Worm (Caenorhabditis elegans) whole organism, L4 larva: ENCODE results near the gene T16G12.1.
A peak's percentile ranks its signal among the peaks of the same experiment; 100 is the strongest.

Experiments
- F37D6.2 ChIP-seq: sonication (generic microtip); optimal IDR thresholded peaks from 2 replicates; lab custom pipeline; 2016; ENCODE audit warnings: mild to moderate bottlenecking, missing genetic modification characterization, missing compliant biosample characterization
- F49E8.2 ChIP-seq: sonication (generic microtip); optimal IDR thresholded peaks from 2 replicates; lab custom pipeline; 2016; ENCODE audit warnings: missing compliant biosample characterization, mild to moderate bottlenecking, missing genetic modification characterization, borderline replicate concordance
- R02D3.7 ChIP-seq: fragments of 150-350 bp; sonication (generic microtip); optimal IDR thresholded peaks from 3 replicates; lab custom pipeline; 2014; ENCODE audit warnings: missing biosample characterization, missing genetic modification characterization
- T20F7.1 ChIP-seq: fragments of 200-800 bp; sonication (Bioruptor generic); optimal IDR thresholded peaks from 2 replicates; lab custom pipeline; 2018; ENCODE audit warnings: mild to moderate bottlenecking, missing genetic modification characterization, missing compliant biosample characterization
- Y105C5A.15 ChIP-seq: fragments of 200-800 bp; sonication (Bioruptor generic); IDR thresholded peaks from 2 replicates; pipeline ENCODE4 v1.3.6; 2022; ENCODE audit warnings: missing genetic modification characterization, missing compliant biosample characterization
- ZK546.5 ChIP-seq, 2 experiments: sonication (generic microtip); optimal IDR thresholded peaks; 2 replicates each; lab custom pipeline; 2017; ENCODE audit warnings: missing biosample characterization in 2 of 2, missing genetic modification characterization in 2 of 2
- aha-1 ChIP-seq: fragments of 150-350 bp; peaks from one replicate; lab custom pipeline; 2014; ENCODE audit warnings: missing biosample characterization, missing genetic modification characterization
- attf-4 ChIP-seq: sonication (generic microtip); optimal IDR thresholded peaks from 3 replicates; lab custom pipeline; 2017; ENCODE audit warnings: missing biosample characterization, missing genetic modification characterization
- ceh-20 ChIP-seq: fragments of 200-800 bp; sonication (Bioruptor generic); IDR thresholded peaks from 2 replicates; pipeline ENCODE4 v1.3.6; 2022; ENCODE audit warnings: missing genetic modification reagents, missing genetic modification characterization, missing compliant biosample characterization
- ceh-32 ChIP-seq: sonication (generic microtip); optimal IDR thresholded peaks from 2 replicates; lab custom pipeline; 2016; ENCODE audit warnings: mild to moderate bottlenecking, missing genetic modification characterization, missing compliant biosample characterization; ENCODE audit not compliant: poor library complexity
- cey-2 ChIP-seq: sonication (generic microtip); optimal IDR thresholded peaks from 3 replicates; lab custom pipeline; 2017; ENCODE audit warnings: missing genetic modification characterization, mild to moderate bottlenecking, missing compliant biosample characterization, antibody characterized with exemption, borderline replicate concordance; ENCODE audit not compliant: insufficient read depth
- daf-16 ChIP-seq, 3 experiments: sonication (generic microtip); optimal IDR thresholded peaks; 2 replicates each; lab custom pipeline; 2016 to 2017; ENCODE audit warnings: missing genetic modification characterization in 3 of 3, missing genetic modification reagents in 3 of 3, mild to moderate bottlenecking in 2 of 3, missing compliant biosample characterization in 2 of 3, missing biosample characterization in 1 of 3, moderate library complexity in 1 of 3
- dmd-9 ChIP-seq: fragments of 200-800 bp; sonication (Bioruptor generic); IDR thresholded peaks from 2 replicates; pipeline ENCODE4 v1.3.6; 2022; ENCODE audit warnings: missing genetic modification reagents, missing genetic modification characterization, missing compliant biosample characterization
- egl-27 ChIP-seq: sonication (generic microtip); optimal IDR thresholded peaks from 3 replicates; lab custom pipeline; 2017; ENCODE audit warnings: missing biosample characterization, missing genetic modification reagents, missing genetic modification characterization
- egl-43 ChIP-seq: fragments of 200-800 bp; sonication (Bioruptor generic); IDR thresholded peaks from 2 replicates; pipeline ENCODE4 v1.3.6; 2022; ENCODE audit warnings: missing genetic modification reagents, missing genetic modification characterization, missing compliant biosample characterization
- fos-1 ChIP-seq: fragments of 150-350 bp; optimal IDR thresholded peaks from 2 replicates; lab custom pipeline; 2014; ENCODE audit warnings: missing biosample characterization, missing genetic modification characterization
- hif-1 ChIP-seq, 2 experiments: sonication (generic microtip); optimal IDR thresholded peaks; 2 replicates each; lab custom pipeline; 2016 to 2017; ENCODE audit warnings: missing compliant biosample characterization in 2 of 2, missing genetic modification characterization in 2 of 2, missing genetic modification reagents in 2 of 2, missing genotype in 2 of 2, mild to moderate bottlenecking in 1 of 2
- hlh-30 ChIP-seq: sonication (generic microtip); optimal IDR thresholded peaks from 2 replicates; lab custom pipeline; 2017; ENCODE audit warnings: antibody characterized with exemption, mild to moderate bottlenecking, missing genetic modification characterization, missing compliant biosample characterization; ENCODE audit not compliant: insufficient read depth
- hmg-1.1 ChIP-seq: fragments of 200-800 bp; sonication (Bioruptor generic); IDR thresholded peaks from 2 replicates; pipeline ENCODE4 v1.3.6; 2022; ENCODE audit warnings: missing genetic modification reagents, missing genetic modification characterization, missing compliant biosample characterization
- jun-1 ChIP-seq: fragments of 150-350 bp; optimal IDR thresholded peaks from 2 replicates; lab custom pipeline; 2014; ENCODE audit warnings: missing biosample characterization, missing genetic modification reagents, missing genetic modification characterization
- lim-7 ChIP-seq: fragments of 200-800 bp; sonication (Bioruptor generic); IDR thresholded peaks from 2 replicates; pipeline ENCODE4 v1.3.6; 2022; ENCODE audit warnings: missing genetic modification characterization, missing compliant biosample characterization
- lin-1 ChIP-seq: fragments of 200-800 bp; sonication (Bioruptor generic); IDR thresholded peaks from 2 replicates; pipeline ENCODE4 v1.3.6; 2022; ENCODE audit warnings: missing genetic modification reagents, missing genetic modification characterization, missing compliant biosample characterization
- lin-13 ChIP-seq: fragments of 150-350 bp; optimal IDR thresholded peaks from 2 replicates; lab custom pipeline; 2014; ENCODE audit warnings: missing biosample characterization, missing genetic modification reagents, missing genetic modification characterization
- lir-3 ChIP-seq: sonication (generic microtip); optimal IDR thresholded peaks from 2 replicates; lab custom pipeline; 2016; ENCODE audit warnings: mild to moderate bottlenecking, missing genetic modification characterization, missing compliant biosample characterization
- mdl-1 ChIP-seq, 2 experiments: fragments of 150-350 bp in 1 of 2; sonication (generic microtip) in 1 of 2; optimal IDR thresholded peaks; 2 replicates each; lab custom pipeline; 2014 to 2017; ENCODE audit warnings: missing biosample characterization in 2 of 2, missing genetic modification characterization in 2 of 2
- mes-2 ChIP-seq: sonication (generic microtip); optimal IDR thresholded peaks from 2 replicates; lab custom pipeline; 2016; ENCODE audit warnings: missing genotype, mild to moderate bottlenecking, missing genetic modification characterization, missing compliant biosample characterization; ENCODE audit not compliant: poor library complexity, severe bottlenecking
- nhr-28 ChIP-seq: fragments of 150-350 bp; optimal IDR thresholded peaks from 2 replicates; lab custom pipeline; 2014; ENCODE audit warnings: missing biosample characterization, missing genetic modification characterization
- nhr-42 ChIP-seq: fragments of 200-800 bp; sonication (Bioruptor generic); IDR thresholded peaks from 2 replicates; pipeline ENCODE4 v1.3.6; 2022; ENCODE audit warnings: missing genetic modification characterization, missing compliant biosample characterization
- nhr-48 ChIP-seq: sonication (generic microtip); optimal IDR thresholded peaks from 2 replicates; lab custom pipeline; 2016; ENCODE audit warnings: mild to moderate bottlenecking, missing genetic modification characterization, missing compliant biosample characterization
- nhr-6 ChIP-seq: fragments of 150-350 bp; optimal IDR thresholded peaks from 2 replicates; lab custom pipeline; 2014; ENCODE audit warnings: missing biosample characterization, missing genetic modification characterization
- pha-4 ChIP-seq, 2 experiments: fragments of 150-350 bp in 1 of 2; fragments of 200-800 bp in 1 of 2; sonication (Bioruptor generic) in 1 of 2; IDR thresholded peaks in 1 of 2; optimal IDR thresholded peaks in 1 of 2; 2 replicates each; pipeline versions ENCODE4 v1.3.6 to Lab custom; 2014 to 2022; ENCODE audit warnings: missing genetic modification characterization in 2 of 2, missing genetic modification reagents in 2 of 2, missing biosample characterization in 1 of 2, missing compliant biosample characterization in 1 of 2
- php-3 ChIP-seq: fragments of 200-800 bp; sonication (Bioruptor generic); IDR thresholded peaks from 2 replicates; pipeline ENCODE4 v1.3.6; 2022; ENCODE audit warnings: missing genetic modification reagents, missing genetic modification characterization, missing compliant biosample characterization
- sdz-12 ChIP-seq: fragments of 200-800 bp; sonication (Bioruptor generic); optimal IDR thresholded peaks from 2 replicates; lab custom pipeline; 2018; ENCODE audit warnings: mild to moderate bottlenecking, missing genetic modification characterization, missing compliant biosample characterization
- spr-1 ChIP-seq: sonication (generic microtip); optimal IDR thresholded peaks from 2 replicates; lab custom pipeline; 2016; ENCODE audit warnings: mild to moderate bottlenecking, missing genetic modification characterization, missing compliant biosample characterization
- unc-62 ChIP-seq, 3 experiments: fragments of 150-350 bp in 1 of 3; sonication (generic microtip); optimal IDR thresholded peaks in 2 of 3; peaks in 1 of 3; 1 replicate in 1 of 3; 2 replicates in 2 of 3; lab custom pipeline; 2014 to 2017; ENCODE audit warnings: missing biosample characterization in 3 of 3, missing genetic modification characterization in 3 of 3, missing genetic modification reagents in 3 of 3, missing genotype in 1 of 3
- zfp-3 ChIP-seq: fragments of 200-800 bp; sonication (Bioruptor generic); conservative IDR thresholded peaks from 2 replicates; pipeline ENCODE4 v1.3.6; 2022; ENCODE audit warnings: missing genetic modification reagents, missing genetic modification characterization, missing compliant biosample characterization
- zip-11 ChIP-seq: fragments of 200-800 bp; sonication (Bioruptor generic); IDR thresholded peaks from 2 replicates; pipeline ENCODE4 v1.3.6; 2022; ENCODE audit warnings: missing genetic modification characterization, missing compliant biosample characterization
- zip-2 ChIP-seq: fragments of 150-350 bp; optimal IDR thresholded peaks from 2 replicates; lab custom pipeline; 2014; ENCODE audit warnings: missing biosample characterization, missing genetic modification characterization
- ztf-7 ChIP-seq: fragments of 150-350 bp; optimal IDR thresholded peaks from 2 replicates; lab custom pipeline; 2014; ENCODE audit warnings: missing biosample characterization, missing genetic modification characterization

Gene T16G12.1

ce11 chrIII:10016413-10017051, 33.1 kb downstream of the T16G12.1 start, which contains the start of gene rgs-1 (continued):
- TF ChIP-seq mdl-1 (tag; optimal IDR thresholded peaks at IDR 0.05; lab: Kevin White, UChicago) (peak in 1 of 2 experiments; percentile 85), ceh-32 (tag; lab: Kevin White, UChicago) (no peak), hmg-1.1 (GFP tag; lab: Robert Waterston, UW) (peak; percentile 64)

ce11 chrIII:10012136-10012535, 37.5 kb downstream of the T16G12.1 start, which contains the start of gene C05B5.16:
C05B5.16 (plus strand) TSS chrIII:10012436.
- TF ChIP-seq jun-1 (no peak), nhr-42 (no peak), pha-4 (GFP tag; IDR thresholded peaks at IDR 0.05; lab: Robert Waterston, UW) (no peak), pha-4 (tag; optimal IDR thresholded peaks at IDR 0.05; lab: Kevin White, UChicago) (no peak), spr-1 (tag; lab: Kevin White, UChicago) (no peak), daf-16 (GFP tag; optimal IDR thresholded peaks at IDR 0.05; lab: Kevin White, UChicago) (no peak), daf-16 (tag; optimal IDR thresholded peaks at IDR 0.05; lab: Kevin White, UChicago) (no peak), lim-7 (GFP tag; lab: Robert Waterston, UW) (no peak), R02D3.7 (no peak), egl-27 (tag; lab: Kevin White, UChicago) (no peak), lir-3 (no peak), mes-2 (no peak), nhr-6 (tag; lab: Kevin White, UChicago) (no peak), zfp-3 (GFP tag; lab: Robert Waterston, UW) (no peak), nhr-28 (tag; lab: Kevin White, UChicago) (no peak), lin-13 (GFP tag; lab: Kevin White, UChicago) (no peak), F49E8.2 (tag; lab: Kevin White, UChicago) (no peak), ztf-7 (tag; lab: Kevin White, UChicago) (no peak)

- TF ChIP-seq F49E8.2 (tag; lab: Kevin White, UChicago) (no peak), egl-43 (no peak), ZK546.5 (tag; optimal IDR thresholded peaks at IDR 0.05; lab: Kevin White, UChicago) (no peak), dmd-9 (GFP tag; lab: Robert Waterston, UW) (no peak)
Measured at ce11 chrIII:10010117-10010516, 39.5 kb downstream of the T16G12.1 start, which contains the start of gene fbxa-155. fbxa-155 (minus strand) TSS chrIII:10010217.

- TF ChIP-seq aha-1 (tag; lab: Kevin White, UChicago) (peak; percentile 60), sdz-12 (GFP tag; lab: Kevin White, UChicago) (no peak), F37D6.2 (tag; lab: Kevin White, UChicago) (no peak), cey-2 (tag; lab: Kevin White, UChicago) (peak; percentile 50), hlh-30 (peak; percentile 14), unc-62 (GFP tag; optimal IDR thresholded peaks at IDR 0.05 in 1 of 2; lab: Kevin White, UChicago) (peak in 1 of 2 experiments; percentile 79), unc-62 (tag; optimal IDR thresholded peaks at IDR 0.05; lab: Kevin White, UChicago) (no peak)
Measured at ce11 chrIII:10006734-10007348, 42.8 kb downstream of the T16G12.1 start, which contains the start of gene C05B5.8. C05B5.8 (minus strand) TSS chrIII:10006784.

- no peak for TF ChIP-seq zfp-3 (GFP tag; lab: Robert Waterston, UW)
- TF ChIP-seq lin-1, result no peak
- no peak for TF ChIP-seq ceh-20 (GFP tag; lab: Robert Waterston, UW)
- TF ChIP-seq fos-1 (tag; lab: Kevin White, UChicago), result no peak
- TF ChIP-seq nhr-48 (tag; lab: Kevin White, UChicago), result no peak
- no peak for TF ChIP-seq lir-3
- no peak for TF ChIP-seq T20F7.1 (GFP tag; lab: Kevin White, UChicago)
- no peak for TF ChIP-seq R02D3.7
- TF ChIP-seq php-3 (GFP tag; lab: Robert Waterston, UW), result no peak
- TF ChIP-seq zip-2 (tag; lab: Kevin White, UChicago), result no peak
- no peak for TF ChIP-seq Y105C5A.15
- no peak for TF ChIP-seq attf-4 (tag; lab: Kevin White, UChicago)
- TF ChIP-seq unc-62 (GFP tag; optimal IDR thresholded peaks at IDR 0.05 in 1 of 2; lab: Kevin White, UChicago), result no peak
- TF ChIP-seq unc-62 (tag; optimal IDR thresholded peaks at IDR 0.05; lab: Kevin White, UChicago), result no peak
- TF ChIP-seq zip-11, result no peak
- no peak for TF ChIP-seq F37D6.2 (tag; lab: Kevin White, UChicago)
- no peak for TF ChIP-seq pha-4 (GFP tag; IDR thresholded peaks at IDR 0.05; lab: Robert Waterston, UW)
- TF ChIP-seq pha-4 (tag; optimal IDR thresholded peaks at IDR 0.05; lab: Kevin White, UChicago), result no peak
- TF ChIP-seq hif-1 (tag; optimal IDR thresholded peaks at IDR 0.05; lab: Kevin White, UChicago), result no peak
- TF ChIP-seq, all 104 proteins: peak for 0
Measured at ce11 chrIII:10004213-10004612, 45.4 kb downstream of the T16G12.1 start, which contains the start of gene C05B5.11. C05B5.11 (plus strand) TSS chrIII:10004513.
